Fruit fly (Drosophila melanogaster) whole organism, embryonic: ENCODE data around the gene smo.

ENCODE experiments used
- CG10274 ChIP-seq: fragments of 200-800 bp; sonication (Bioruptor generic); optimal IDR thresholded peaks from 3 replicates; lab custom pipeline; 2017; ENCODE audit warnings: missing biosample characterization, mild to moderate bottlenecking, missing genetic modification characterization
- CG10654 ChIP-seq: fragments of 200-800 bp; sonication (Bioruptor generic); optimal IDR thresholded peaks from 2 replicates; lab custom pipeline; 2016; ENCODE audit warnings: missing biosample characterization, missing genetic modification characterization
- CG11247 ChIP-seq: fragments of 200-800 bp; sonication (Bioruptor generic); IDR thresholded peaks from 2 replicates; pipeline ENCODE4 v1.3.6; 2022; ENCODE audit warnings: missing biosample characterization, missing genetic modification characterization
- CG11456 ChIP-seq: fragments of 200-800 bp; sonication (Bioruptor generic); IDR thresholded peaks from 3 replicates; pipeline ENCODE4 v1.3.6; 2022; ENCODE audit warnings: missing biosample characterization, missing genetic modification characterization
- CG11723 ChIP-seq: fragments of 200-800 bp; sonication (Bioruptor generic); optimal IDR thresholded peaks from 2 replicates; lab custom pipeline; 2017; ENCODE audit warnings: missing biosample characterization, mild to moderate bottlenecking, missing genetic modification characterization
- CG12391 ChIP-seq: fragments of 200-800 bp; sonication (Bioruptor generic); optimal IDR thresholded peaks from 3 replicates; lab custom pipeline; 2018; ENCODE audit warnings: missing biosample characterization, mild to moderate bottlenecking, missing genetic modification characterization, moderate library complexity
- CG14710 ChIP-seq: fragments of 200-800 bp; sonication (Bioruptor generic); optimal IDR thresholded peaks from 3 replicates; lab custom pipeline; 2019; ENCODE audit warnings: missing biosample characterization, mild to moderate bottlenecking, missing genetic modification characterization, moderate library complexity
- CG14860 ChIP-seq: fragments of 200-800 bp; sonication (Bioruptor generic); IDR thresholded peaks from 3 replicates; pipeline ENCODE4 v1.3.6; 2022; ENCODE audit warnings: missing biosample characterization, missing genetic modification characterization; ENCODE audit not compliant: partially characterized antibody
- CG1602 ChIP-seq: fragments of 200-800 bp; sonication (Bioruptor generic); optimal IDR thresholded peaks from 3 replicates; lab custom pipeline; 2016; ENCODE audit warnings: missing biosample characterization, missing genetic modification characterization
- CG16813 ChIP-seq: fragments of 200-800 bp; sonication (Bioruptor generic); IDR thresholded peaks from 3 replicates; pipeline ENCODE4 v1.3.6; 2022; ENCODE audit warnings: missing biosample characterization, missing genetic modification characterization; ENCODE audit not compliant: partially characterized antibody
- CG17186 ChIP-seq: fragments of 200-800 bp; sonication (Bioruptor generic); optimal IDR thresholded peaks from 3 replicates; lab custom pipeline; 2017; ENCODE audit warnings: missing biosample characterization, missing genetic modification reagents, missing genetic modification characterization
- CG17361 ChIP-seq: fragments of 200-800 bp; sonication (Bioruptor generic); IDR thresholded peaks from 3 replicates; pipeline ENCODE4 v1.3.6; 2022; ENCODE audit warnings: missing biosample characterization, missing genetic modification characterization
- CG34376 ChIP-seq: fragments of 200-800 bp; sonication (Bioruptor generic); optimal IDR thresholded peaks from 2 replicates; lab custom pipeline; 2018; ENCODE audit warnings: missing biosample characterization, mild to moderate bottlenecking, missing genetic modification characterization
- CG3847 ChIP-seq: fragments of 200-800 bp; sonication (Bioruptor generic); IDR thresholded peaks from 2 replicates; pipeline ENCODE4 v1.3.6; 2022; ENCODE audit warnings: missing biosample characterization, missing genetic modification characterization
- CG7372 ChIP-seq: fragments of 200-800 bp; sonication (Bioruptor generic); IDR thresholded peaks from 2 replicates; pipeline ENCODE4 v1.3.6; 2022; ENCODE audit warnings: missing biosample characterization, missing genetic modification characterization
- CG8089 ChIP-seq: fragments of 200-800 bp; sonication (Bioruptor generic); optimal IDR thresholded peaks from 3 replicates; lab custom pipeline; 2016; ENCODE audit warnings: missing biosample characterization, missing genetic modification characterization
- CG8281 ChIP-seq: fragments of 200-800 bp; sonication (Bioruptor generic); optimal IDR thresholded peaks from 2 replicates; lab custom pipeline; 2018; ENCODE audit warnings: missing biosample characterization, mild to moderate bottlenecking, missing genetic modification characterization, moderate library complexity
- CG9797 ChIP-seq: fragments of 200-800 bp; sonication (Bioruptor generic); optimal IDR thresholded peaks from 3 replicates; lab custom pipeline; 2018; ENCODE audit warnings: missing biosample characterization, mild to moderate bottlenecking, missing genetic modification characterization
- Chrac-16 ChIP-seq: fragments of 200-800 bp; sonication (Bioruptor generic); optimal IDR thresholded peaks from 3 replicates; lab custom pipeline; 2016; ENCODE audit warnings: missing biosample characterization, missing genetic modification characterization
- Dbx ChIP-seq: fragments of 200-800 bp; sonication (Bioruptor generic); IDR thresholded peaks from 3 replicates; pipeline ENCODE4 v1.3.6; 2022; ENCODE audit warnings: missing biosample characterization, missing genetic modification characterization
- Dp ChIP-seq: fragments of 200-800 bp; sonication (Bioruptor generic); optimal IDR thresholded peaks from 2 replicates; lab custom pipeline; 2018; ENCODE audit warnings: missing biosample characterization, mild to moderate bottlenecking, missing genetic modification characterization, moderate library complexity
- Ets97D ChIP-seq: fragments of 200-800 bp; sonication (Bioruptor generic); optimal IDR thresholded peaks from 3 replicates; lab custom pipeline; 2016; ENCODE audit warnings: missing biosample characterization, missing genetic modification characterization
- Gug ChIP-seq: fragments of 200-800 bp; sonication (Bioruptor generic); IDR thresholded peaks from 4 replicates; pipeline ENCODE4 v1.3.6; 2022; ENCODE audit warnings: missing biosample characterization, missing genetic modification characterization
- Hmr ChIP-seq: fragments of 200-800 bp; sonication (Bioruptor generic); optimal IDR thresholded peaks from 3 replicates; lab custom pipeline; 2017; ENCODE audit warnings: mild to moderate bottlenecking, missing biosample characterization, missing genetic modification reagents, missing genetic modification characterization
- Hr3 ChIP-seq: fragments of 200-800 bp; sonication (Bioruptor generic); optimal IDR thresholded peaks from 3 replicates; lab custom pipeline; 2016; ENCODE audit warnings: missing biosample characterization, missing genetic modification characterization
- Myb ChIP-seq: fragments of 200-800 bp; sonication (Bioruptor generic); optimal IDR thresholded peaks from 2 replicates; lab custom pipeline; 2016; ENCODE audit warnings: missing biosample characterization, missing genetic modification characterization
- NFAT ChIP-seq: fragments of 200-800 bp; sonication (Bioruptor generic); IDR thresholded peaks from 2 replicates; pipeline ENCODE4 v1.3.6; 2022; ENCODE audit warnings: missing biosample characterization, missing genetic modification characterization
- Ptx1 ChIP-seq: fragments of 200-800 bp; sonication (Bioruptor generic); IDR thresholded peaks from 2 replicates; pipeline ENCODE4 v1.3.6; 2022; ENCODE audit warnings: missing biosample characterization, missing genetic modification characterization
- Sry-δ ChIP-seq: fragments of 200-800 bp; sonication (Bioruptor generic); optimal IDR thresholded peaks from 2 replicates; lab custom pipeline; 2016; ENCODE audit warnings: missing biosample characterization, missing genetic modification characterization
- Xbp1 ChIP-seq: fragments of 200-800 bp; sonication (Bioruptor generic); optimal IDR thresholded peaks from 3 replicates; lab custom pipeline; 2016; ENCODE audit warnings: missing biosample characterization, mild to moderate bottlenecking, missing genetic modification characterization
- chinmo ChIP-seq: fragments of 200-800 bp; sonication (Bioruptor generic); IDR thresholded peaks from 4 replicates; pipeline ENCODE4 v1.3.6; 2022; ENCODE audit warnings: missing biosample characterization, missing genetic modification characterization; ENCODE audit not compliant: partially characterized antibody
- crc ChIP-seq: fragments of 200-800 bp; sonication (Bioruptor generic); optimal IDR thresholded peaks from 2 replicates; lab custom pipeline; 2016; ENCODE audit warnings: missing biosample characterization, missing genetic modification characterization
- crol ChIP-seq: fragments of 200-800 bp; sonication (Bioruptor generic); IDR thresholded peaks from 2 replicates; pipeline ENCODE4 v1.3.6; 2022; ENCODE audit warnings: missing biosample characterization, missing genetic modification characterization
- disco-r ChIP-seq: fragments of 200-800 bp; sonication (Bioruptor generic); optimal IDR thresholded peaks from 2 replicates; lab custom pipeline; 2016; ENCODE audit warnings: missing biosample characterization, missing genetic modification characterization
- dm ChIP-seq: fragments of 200-800 bp; sonication (Bioruptor generic); optimal IDR thresholded peaks from 3 replicates; lab custom pipeline; 2016; ENCODE audit warnings: missing biosample characterization, missing genetic modification characterization
- dpn ChIP-seq, 2 experiments: fragments of 200-800 bp; sonication (Bioruptor generic); optimal IDR thresholded peaks; 3 replicates each; lab custom pipeline; 2016; ENCODE audit warnings: missing biosample characterization in 2 of 2, missing genetic modification characterization in 2 of 2
- gem ChIP-seq: fragments of 200-800 bp; sonication (Bioruptor generic); optimal IDR thresholded peaks from 2 replicates; lab custom pipeline; 2019; ENCODE audit warnings: missing biosample characterization, mild to moderate bottlenecking, missing genetic modification characterization, moderate library complexity
- jumu ChIP-seq: fragments of 200-800 bp; sonication (Bioruptor generic); optimal IDR thresholded peaks from 3 replicates; lab custom pipeline; 2016; ENCODE audit warnings: missing biosample characterization, missing genetic modification characterization
- lab ChIP-seq: fragments of 200-800 bp; sonication (Bioruptor generic); optimal IDR thresholded peaks from 3 replicates; lab custom pipeline; 2017; ENCODE audit warnings: missing biosample characterization, missing genetic modification characterization, mild to moderate bottlenecking, moderate library complexity, missing genetic modification reagents
- lola ChIP-seq, 3 experiments: fragments of >200 bp in 2 of 3; fragments of 200-800 bp in 1 of 3; sonication (Bioruptor generic) in 1 of 3; optimal IDR thresholded peaks; 2 replicates each; lab custom pipeline; 2017 to 2019; ENCODE audit warnings: missing biosample characterization in 3 of 3, missing genetic modification characterization in 3 of 3, mild to moderate bottlenecking in 1 of 3, moderate library complexity in 1 of 3
- pzg ChIP-seq: fragments of 200-800 bp; sonication (Bioruptor generic); optimal IDR thresholded peaks from 3 replicates; lab custom pipeline; 2018; ENCODE audit warnings: missing biosample characterization, mild to moderate bottlenecking, missing genetic modification characterization, moderate library complexity
- repo ChIP-seq: fragments of 200-800 bp; sonication (Bioruptor generic); optimal IDR thresholded peaks from 2 replicates; lab custom pipeline; 2016; ENCODE audit warnings: missing biosample characterization, missing genetic modification characterization
- sens ChIP-seq: fragments of 200-800 bp; sonication (Bioruptor generic); peaks from one replicate; lab custom pipeline; 2016; ENCODE audit warnings: missing biosample characterization, missing genetic modification characterization
- so ChIP-seq: fragments of 200-800 bp; sonication (Bioruptor generic); IDR thresholded peaks from 3 replicates; pipeline ENCODE4 v1.3.6; 2022; ENCODE audit warnings: missing biosample characterization, missing genetic modification characterization
- sob ChIP-seq: fragments of 200-800 bp; sonication (Bioruptor generic); IDR thresholded peaks from 2 replicates; pipeline ENCODE4 v1.3.6; 2022; ENCODE audit warnings: missing biosample characterization, missing genetic modification characterization
- ssp ChIP-seq: fragments of 200-800 bp; sonication (Bioruptor generic); IDR thresholded peaks from 2 replicates; pipeline ENCODE4 v1.3.6; 2022; ENCODE audit warnings: missing biosample characterization, missing genetic modification characterization
- ttk ChIP-seq: fragments of 200-800 bp; sonication (Bioruptor generic); IDR thresholded peaks from 2 replicates; pipeline ENCODE4 v2.1.2; 2022; ENCODE audit warnings: missing biosample characterization, missing genetic modification characterization
- unc-4 ChIP-seq: fragments of 200-800 bp; sonication (Bioruptor generic); IDR thresholded peaks from 2 replicates; pipeline ENCODE4 v1.3.6; 2022; ENCODE audit warnings: missing biosample characterization, missing genetic modification characterization; ENCODE audit not compliant: partially characterized antibody
- vfl ChIP-seq: fragments of 200-800 bp; sonication (Bioruptor generic); optimal IDR thresholded peaks from 2 replicates; lab custom pipeline; 2016; ENCODE audit warnings: missing biosample characterization, missing genetic modification characterization
- vnd ChIP-seq: fragments of 200-800 bp; sonication (Bioruptor generic); IDR thresholded peaks from 3 replicates; pipeline ENCODE4 v1.3.6; 2022; ENCODE audit warnings: missing biosample characterization, missing genetic modification characterization; ENCODE audit not compliant: partially characterized antibody

The smo gene

dm6 chr2L:277122-277671 lies at the start of gene smo (continued):
- peak; percentile 96 for TF ChIP-seq CG9797 (GFP tag; lab: Kevin White, UChicago)
- peak; percentile 96 for TF ChIP-seq CG17186 (GFP tag; lab: Kevin White, UChicago)
- TF ChIP-seq chinmo: peak; percentile 83; the same call in 3 of the 4 replicates
- peak; percentile 32; the same call in 1 of the 2 replicates for TF ChIP-seq NFAT (GFP tag; lab: Robert Waterston, UW)
- TF ChIP-seq CG11723: no peak
- TF ChIP-seq dm (GFP tag; lab: Kevin White, UChicago): peak; percentile 83
- TF ChIP-seq CG17361 (GFP tag; lab: Robert Waterston, UW): peak; percentile 41; the same call in 2 of the 3 replicates
- peak; percentile 48 to 52 for TF ChIP-seq dpn (GFP tag; optimal IDR thresholded peaks at IDR 0.05; lab: Kevin White, UChicago)
- TF ChIP-seq Ets97D (GFP tag; lab: Kevin White, UChicago): peak; percentile 85
- TF ChIP-seq sens: peak; percentile 84
- peak; percentile 98 for TF ChIP-seq Sry-δ (GFP tag; lab: Kevin White, UChicago)
- TF ChIP-seq CG16813 (GFP tag; lab: Robert Waterston, UW): peak; percentile 89
- TF ChIP-seq CG8089 (GFP tag; lab: Kevin White, UChicago): peak; percentile 29
- no peak for TF ChIP-seq lab (GFP tag; lab: Kevin White, UChicago)
- TF ChIP-seq CG11247 (GFP tag; lab: Robert Waterston, UW): no peak
- TF ChIP-seq repo (GFP tag; lab: Kevin White, UChicago): peak; percentile 42
- peak; percentile 3 for TF ChIP-seq vfl (GFP tag; lab: Kevin White, UChicago)
- TF ChIP-seq CG1602 (GFP tag; lab: Kevin White, UChicago): peak; percentile 10
- TF ChIP-seq CG34376 (GFP tag; lab: Kevin White, UChicago): no peak
- TF ChIP-seq gem (tag; lab: Kevin White, UChicago): no peak
- peak; percentile 56 for TF ChIP-seq CG10654
- TF ChIP-seq Myb (GFP tag; lab: Kevin White, UChicago): peak; percentile 70
- TF ChIP-seq Dbx (GFP tag; lab: Robert Waterston, UW): no peak
- peak; percentile 96 for TF ChIP-seq pzg (GFP tag; lab: Kevin White, UChicago)
- no peak for TF ChIP-seq ttk
- TF ChIP-seq disco-r (GFP tag; lab: Kevin White, UChicago): peak; percentile 34
- TF ChIP-seq Hmr (GFP tag; lab: Kevin White, UChicago): peak; percentile 60
- no peak; the same call in 1 of the 2 replicates for TF ChIP-seq crol (GFP tag; lab: Robert Waterston, UW)
- TF ChIP-seq jumu: peak; percentile 61
- peak; percentile 56 for TF ChIP-seq Xbp1 (GFP tag; lab: Kevin White, UChicago)
- peak; percentile 75 for TF ChIP-seq CG14860
- TF ChIP-seq so: no peak
- peak; percentile 33 for TF ChIP-seq Hr3
- TF ChIP-seq Dp: peak; percentile 67
- TF ChIP-seq CG7372 (GFP tag; lab: Robert Waterston, UW): no peak
- peak; percentile 84 for TF ChIP-seq CG14710 (tag; lab: Kevin White, UChicago)
- peak; percentile 79 for TF ChIP-seq vnd (GFP tag; lab: Robert Waterston, UW)
- 0 out of 3 replicates have a peak, but pooled peaks have one; percentile 35 for TF ChIP-seq CG11456 (GFP tag; lab: Robert Waterston, UW)
- TF ChIP-seq Ptx1 (GFP tag; lab: Robert Waterston, UW): peak; percentile 24; the same call in 1 of the 2 replicates
- TF ChIP-seq CG10274 (GFP tag; lab: Kevin White, UChicago): no peak
- peak; percentile 29 for TF ChIP-seq Chrac-16
- TF ChIP-seq Gug (GFP tag; lab: Robert Waterston, UW): peak; percentile 9; the same call in 1 of the 4 replicates
- TF ChIP-seq lola (GFP tag; optimal IDR thresholded peaks at IDR 0.05; lab: Kevin White, UChicago): no peak
- peak; percentile 35 for TF ChIP-seq ssp (GFP tag; lab: Robert Waterston, UW)
- TF ChIP-seq CG3847 (GFP tag; lab: Robert Waterston, UW): peak; percentile 62
- peak; percentile 87 for TF ChIP-seq unc-4
- 0 out of 2 replicates have a peak, but pooled peaks have one; percentile 24 for TF ChIP-seq sob (GFP tag; lab: Robert Waterston, UW)
- TF ChIP-seq crc (GFP tag; lab: Kevin White, UChicago): no peak
- TF ChIP-seq CG12391 (tag; lab: Kevin White, UChicago): peak; percentile 57
- TF ChIP-seq CG8281: no peak
